Worm (Caenorhabditis elegans): Measurements from ENCODE around the gene F34D10.8.

ce11 chrIII:3724880-3725279 lies 5.7 kb upstream of the F34D10.8 start, which contains the start of gene C14B1.12:
- TF ChIP-seq pqm-1 (tag; optimal IDR thresholded peaks at IDR 0.05) (no peak), egl-27 (tag; optimal IDR thresholded peaks at IDR 0.05) (no peak), F10B5.3 (tag; optimal IDR thresholded peaks at IDR 0.05) (no peak), lin-13 (GFP tag; optimal IDR thresholded peaks at IDR 0.05) (no peak), lir-3 (tag; optimal IDR thresholded peaks at IDR 0.05) (no peak), nhr-28 (tag; optimal IDR thresholded peaks at IDR 0.05) (no peak), unc-39 (tag; optimal IDR thresholded peaks at IDR 0.05) (no peak), unc-62 (GFP tag; optimal IDR thresholded peaks at IDR 0.05 in 1 of 2) (no peak), unc-62 (tag; optimal IDR thresholded peaks at IDR 0.05) (no peak)
